Fruit fly (Drosophila melanogaster) whole organism, embryonic: ENCODE measurements around the gene Orc2.
A peak's percentile ranks its signal among the peaks of the same experiment; 100 is the strongest.

Source experiments
- Ada2b ChIP-seq: fragments of 200-800 bp; sonication (Bioruptor generic); IDR thresholded peaks from 2 replicates; pipeline ENCODE4 v1.3.6; 2022; ENCODE audit warnings: missing biosample characterization, missing genetic modification characterization
- Antp ChIP-seq: fragments of 200-800 bp; sonication (Bioruptor generic); optimal IDR thresholded peaks from 3 replicates; lab custom pipeline; 2016; ENCODE audit warnings: missing biosample characterization, missing genetic modification characterization
- Atf-2 ChIP-seq: fragments of 200-800 bp; sonication (Bioruptor generic); optimal IDR thresholded peaks from 2 replicates; lab custom pipeline; 2016; ENCODE audit warnings: missing biosample characterization, missing genetic modification characterization
- Atf3 ChIP-seq: fragments of 200-800 bp; sonication (Bioruptor generic); optimal IDR thresholded peaks from 3 replicates; lab custom pipeline; 2016; ENCODE audit warnings: missing biosample characterization, missing genetic modification characterization
- Atf6 ChIP-seq: fragments of 200-800 bp; sonication (Bioruptor generic); IDR thresholded peaks from 2 replicates; pipeline ENCODE4 v1.3.6; 2022; ENCODE audit warnings: missing biosample characterization, missing genetic modification characterization
- Awh ChIP-seq: fragments of 200-800 bp; sonication (Bioruptor generic); IDR thresholded peaks from 2 replicates; pipeline ENCODE4, ENCODE4 v1.3.6; 2022; ENCODE audit warnings: missing biosample characterization, missing genetic modification characterization
- CG17568 ChIP-seq: fragments of 200-800 bp; sonication (Bioruptor generic); optimal IDR thresholded peaks from 2 replicates; lab custom pipeline; 2018; ENCODE audit warnings: missing biosample characterization, mild to moderate bottlenecking, missing genetic modification characterization, moderate library complexity
- CG17802 ChIP-seq: fragments of 200-800 bp; sonication (Bioruptor generic); optimal IDR thresholded peaks from 2 replicates; lab custom pipeline; 2018; ENCODE audit warnings: missing biosample characterization, mild to moderate bottlenecking, missing genetic modification characterization, moderate library complexity
- CG2120 ChIP-seq: fragments of 200-800 bp; sonication (Bioruptor generic); optimal IDR thresholded peaks from 3 replicates; lab custom pipeline; 2016; ENCODE audit warnings: missing biosample characterization, missing genetic modification characterization
- CG30431 ChIP-seq: fragments of 200-800 bp; sonication (Bioruptor generic); optimal IDR thresholded peaks from 2 replicates; lab custom pipeline; 2017; ENCODE audit warnings: missing biosample characterization, missing genetic modification characterization
- CG31441 ChIP-seq: fragments of 200-800 bp; sonication (Bioruptor generic); IDR thresholded peaks from 2 replicates; pipeline ENCODE4 v1.3.6; 2022; ENCODE audit warnings: missing biosample characterization, missing genetic modification characterization
- CG3163 ChIP-seq: fragments of 200-800 bp; sonication (Bioruptor generic); optimal IDR thresholded peaks from 3 replicates; lab custom pipeline; 2016; ENCODE audit warnings: missing biosample characterization, missing genetic modification characterization
- CG33557 ChIP-seq: fragments of 200-800 bp; sonication (Bioruptor generic); optimal IDR thresholded peaks from 2 replicates; lab custom pipeline; 2019; ENCODE audit warnings: missing biosample characterization, mild to moderate bottlenecking, missing genetic modification characterization, moderate library complexity
- CG3995 ChIP-seq: fragments of 200-800 bp; sonication (Bioruptor generic); optimal IDR thresholded peaks from 3 replicates; lab custom pipeline; 2016; ENCODE audit warnings: missing biosample characterization, missing genetic modification characterization
- CG6813 ChIP-seq: fragments of 200-800 bp; sonication (Bioruptor generic); optimal IDR thresholded peaks from 2 replicates; lab custom pipeline; 2017; ENCODE audit warnings: missing biosample characterization, missing genetic modification characterization, mild to moderate bottlenecking, moderate library complexity, missing genetic modification reagents
- CG7963 ChIP-seq: fragments of 200-800 bp; sonication (Bioruptor generic); IDR thresholded peaks from 3 replicates; pipeline ENCODE4 v1.3.6; 2022; ENCODE audit warnings: missing biosample characterization, missing genetic modification characterization; ENCODE audit not compliant: partially characterized antibody
- CG8359 ChIP-seq: fragments of 200-800 bp; sonication (Bioruptor generic); optimal IDR thresholded peaks from 2 replicates; lab custom pipeline; 2017; ENCODE audit warnings: missing biosample characterization, mild to moderate bottlenecking, missing genetic modification characterization, borderline replicate concordance
- CG8924 ChIP-seq: fragments of 200-800 bp; optimal IDR thresholded peaks from 3 replicates; lab custom pipeline; 2019; ENCODE audit warnings: missing biosample characterization, mild to moderate bottlenecking, missing genetic modification characterization, moderate library complexity
- Chrac-16 ChIP-seq: fragments of 200-800 bp; sonication (Bioruptor generic); optimal IDR thresholded peaks from 3 replicates; lab custom pipeline; 2016; ENCODE audit warnings: missing biosample characterization, missing genetic modification characterization
- CoRest ChIP-seq: fragments of 200-800 bp; sonication (Bioruptor generic); optimal IDR thresholded peaks from 3 replicates; lab custom pipeline; 2018; ENCODE audit warnings: missing biosample characterization, mild to moderate bottlenecking, missing genetic modification characterization, moderate library complexity
- Dek ChIP-seq: fragments of 200-800 bp; sonication (Bioruptor generic); optimal IDR thresholded peaks from 3 replicates; lab custom pipeline; 2019; ENCODE audit warnings: missing biosample characterization, mild to moderate bottlenecking, missing genetic modification characterization, moderate library complexity
- Dfd ChIP-seq, 2 experiments: fragments of >200 bp; optimal IDR thresholded peaks; 2 replicates each; lab custom pipeline; 2017; ENCODE audit warnings: missing biosample characterization in 2 of 2, missing genetic modification characterization in 2 of 2
- Doc2 ChIP-seq: fragments of 200-800 bp; sonication (Bioruptor generic); IDR thresholded peaks from 2 replicates; pipeline ENCODE4 v1.3.6; 2022; ENCODE audit warnings: missing biosample characterization, missing genetic modification characterization
- Hr51 ChIP-seq, 2 experiments: fragments of 200-800 bp; sonication (Bioruptor generic); optimal IDR thresholded peaks; 2 replicates in 1 of 2; 3 replicates in 1 of 2; lab custom pipeline; 2016 to 2018; ENCODE audit warnings: missing biosample characterization in 2 of 2, missing genetic modification characterization in 2 of 2, mild to moderate bottlenecking in 1 of 2, moderate library complexity in 1 of 2
- Mes4 ChIP-seq: fragments of 200-800 bp; sonication (Bioruptor generic); optimal IDR thresholded peaks from 2 replicates; lab custom pipeline; 2016; ENCODE audit warnings: missing biosample characterization, missing genetic modification characterization
- Sox102F ChIP-seq: fragments of 200-800 bp; sonication (Bioruptor generic); optimal IDR thresholded peaks from 2 replicates; lab custom pipeline; 2018; ENCODE audit warnings: missing biosample characterization, mild to moderate bottlenecking, missing genetic modification characterization, moderate library complexity
- abd-A ChIP-seq: fragments of 200-800 bp; sonication (Bioruptor generic); optimal IDR thresholded peaks from 3 replicates; lab custom pipeline; 2019; ENCODE audit warnings: missing biosample characterization, mild to moderate bottlenecking, missing genetic modification characterization, moderate library complexity
- ara ChIP-seq: fragments of 200-800 bp; sonication (Bioruptor generic); IDR thresholded peaks from 2 replicates; pipeline ENCODE4 v1.3.6; 2022; ENCODE audit warnings: missing biosample characterization, missing genetic modification characterization
- bab2 ChIP-seq: fragments of 200-800 bp; sonication (Bioruptor generic); optimal IDR thresholded peaks from 2 replicates; lab custom pipeline; 2016; ENCODE audit warnings: missing biosample characterization, missing genetic modification characterization
- caup ChIP-seq: fragments of 200-800 bp; sonication (Bioruptor generic); optimal IDR thresholded peaks from 3 replicates; lab custom pipeline; 2017; ENCODE audit warnings: missing biosample characterization, mild to moderate bottlenecking, missing genetic modification characterization, moderate library complexity; ENCODE audit not compliant: severe bottlenecking
- cg ChIP-seq: fragments of 200-800 bp; sonication (Bioruptor generic); optimal IDR thresholded peaks from 3 replicates; lab custom pipeline; 2019; ENCODE audit warnings: missing biosample characterization, mild to moderate bottlenecking, missing genetic modification characterization, moderate library complexity
- dmrt99B ChIP-seq: fragments of 200-800 bp; sonication (Bioruptor generic); optimal IDR thresholded peaks from 2 replicates; lab custom pipeline; 2018; ENCODE audit warnings: missing biosample characterization, mild to moderate bottlenecking, missing genetic modification characterization, moderate library complexity
- ewg ChIP-seq: fragments of 200-800 bp; sonication (Bioruptor generic); optimal IDR thresholded peaks from 3 replicates; lab custom pipeline; 2017; ENCODE audit warnings: mild to moderate bottlenecking, missing biosample characterization, missing genetic modification reagents, missing genetic modification characterization
- exex ChIP-seq: fragments of 200-800 bp; sonication (Bioruptor generic); optimal IDR thresholded peaks from 4 replicates; lab custom pipeline; 2018; ENCODE audit warnings: missing biosample characterization, mild to moderate bottlenecking, missing genetic modification characterization, moderate library complexity
- gfzf ChIP-seq: fragments of 200-800 bp; sonication (Bioruptor generic); optimal IDR thresholded peaks from 2 replicates; lab custom pipeline; 2016; ENCODE audit warnings: missing biosample characterization, mild to moderate bottlenecking, missing genetic modification characterization, moderate library complexity
- hbn ChIP-seq: fragments of 200-800 bp; sonication (Bioruptor generic); IDR thresholded peaks from 2 replicates; pipeline ENCODE4 v1.3.6; 2022; ENCODE audit warnings: missing biosample characterization, missing genetic modification characterization; ENCODE audit not compliant: partially characterized antibody
- lilli ChIP-seq: fragments of 200-800 bp; sonication (Bioruptor generic); optimal IDR thresholded peaks from 3 replicates; lab custom pipeline; 2016; ENCODE audit warnings: missing biosample characterization, missing genetic modification characterization
- lmd ChIP-seq: fragments of 200-800 bp; sonication (Bioruptor generic); IDR thresholded peaks from 2 replicates; pipeline ENCODE4 v1.3.6; 2022; ENCODE audit warnings: missing biosample characterization, missing genetic modification characterization
- mirr ChIP-seq: fragments of 200-800 bp; sonication (Bioruptor generic); optimal IDR thresholded peaks from 3 replicates; lab custom pipeline; 2018; ENCODE audit warnings: missing biosample characterization, mild to moderate bottlenecking, missing genetic modification characterization
- nau ChIP-seq: fragments of 200-800 bp; sonication (Bioruptor generic); optimal IDR thresholded peaks from 3 replicates; lab custom pipeline; 2017; ENCODE audit warnings: missing biosample characterization, mild to moderate bottlenecking, missing genetic modification characterization, missing genetic modification reagents
- repo ChIP-seq: fragments of 200-800 bp; sonication (Bioruptor generic); optimal IDR thresholded peaks from 2 replicates; lab custom pipeline; 2016; ENCODE audit warnings: missing biosample characterization, missing genetic modification characterization
- schlank ChIP-seq: fragments of 200-800 bp; sonication (Bioruptor generic); optimal IDR thresholded peaks from 2 replicates; lab custom pipeline; 2018; ENCODE audit warnings: missing biosample characterization, mild to moderate bottlenecking, missing genetic modification characterization
- sisA ChIP-seq: fragments of 200-800 bp; sonication (Bioruptor generic); IDR thresholded peaks from 2 replicates; pipeline ENCODE4 v1.3.6; 2022; ENCODE audit warnings: missing biosample characterization, missing genetic modification characterization
- slp2 ChIP-seq: fragments of 200-800 bp; sonication (Bioruptor generic); optimal IDR thresholded peaks from 2 replicates; lab custom pipeline; 2016; ENCODE audit warnings: missing biosample characterization, missing genetic modification characterization
- ssp ChIP-seq: fragments of 200-800 bp; sonication (Bioruptor generic); IDR thresholded peaks from 2 replicates; pipeline ENCODE4 v1.3.6; 2022; ENCODE audit warnings: missing biosample characterization, missing genetic modification characterization
- stwl ChIP-seq: fragments of 200-800 bp; sonication (Bioruptor generic); optimal IDR thresholded peaks from 3 replicates; lab custom pipeline; 2018; ENCODE audit warnings: missing biosample characterization, mild to moderate bottlenecking, missing genetic modification characterization, moderate library complexity
- tin ChIP-seq: fragments of 200-800 bp; sonication (Bioruptor generic); optimal IDR thresholded peaks from 3 replicates; lab custom pipeline; 2016; ENCODE audit warnings: missing biosample characterization, missing genetic modification characterization
- vnd ChIP-seq: fragments of 200-800 bp; sonication (Bioruptor generic); IDR thresholded peaks from 3 replicates; pipeline ENCODE4 v1.3.6; 2022; ENCODE audit warnings: missing biosample characterization, missing genetic modification characterization; ENCODE audit not compliant: partially characterized antibody
- yki ChIP-seq: fragments of >200 bp; optimal IDR thresholded peaks from 3 replicates; lab custom pipeline; 2018
- zen2 ChIP-seq: fragments of 200-800 bp; sonication (Bioruptor generic); IDR thresholded peaks from 3 replicates; pipeline ENCODE4 v1.3.6; 2022; ENCODE audit warnings: missing biosample characterization, missing genetic modification characterization; ENCODE audit not compliant: partially characterized antibody
- zf30C ChIP-seq: fragments of 200-800 bp; sonication (Bioruptor generic); optimal IDR thresholded peaks from 3 replicates; lab custom pipeline; 2018; ENCODE audit warnings: missing biosample characterization, mild to moderate bottlenecking, missing genetic modification characterization

Orc2 gene

dm6 chr3R:13964513-13964975, at the start of gene Orc2 (continued):
- TF ChIP-seq Dek (tag; lab: Kevin White, UChicago) (peak; percentile 23), ewg (peak; percentile 50), Antp (GFP tag; lab: Kevin White, UChicago) (no peak), Chrac-16 (GFP tag; lab: Kevin White, UChicago) (no peak), Atf6 (GFP tag; lab: Robert Waterston, UW) (no peak), vnd (GFP tag; lab: Robert Waterston, UW) (0 out of 3 replicates have a peak, but pooled peaks have one; percentile 13), cg (no peak), Atf3 (GFP tag; lab: Kevin White, UChicago) (no peak), Dfd (GFP tag; optimal IDR thresholded peaks at IDR 0.05; lab: Kevin White, UChicago) (no peak), bab2 (GFP tag; lab: Kevin White, UChicago) (no peak), zf30C (GFP tag; lab: Kevin White, UChicago) (peak; percentile 63), CG30431 (GFP tag; lab: Kevin White, UChicago) (no peak), CG2120 (no peak), CG33557 (GFP tag; lab: Kevin White, UChicago) (no peak), lilli (GFP tag; lab: Kevin White, UChicago) (no peak), hbn (GFP tag; lab: Robert Waterston, UW) (no peak), ara (GFP tag; lab: Robert Waterston, UW) (no peak), Awh (GFP tag; lab: Robert Waterston, UW) (no peak), repo (GFP tag; lab: Kevin White, UChicago) (no peak), CoRest (tag; lab: Kevin White, UChicago) (peak; percentile 82), ssp (GFP tag; lab: Robert Waterston, UW) (peak; percentile 60), nau (no peak), lmd (GFP tag; lab: Robert Waterston, UW) (no peak), dmrt99B (tag; lab: Kevin White, UChicago) (no peak), Doc2 (GFP tag; lab: Robert Waterston, UW) (no peak), CG3163 (no peak), Hr51 (GFP tag; optimal IDR thresholded peaks at IDR 0.05; lab: Kevin White, UChicago) (no peak), mirr (no peak), Ada2b (no peak), Atf-2 (GFP tag; lab: Kevin White, UChicago) (no peak), CG17802 (tag; lab: Kevin White, UChicago) (no peak), zen2 (GFP tag; lab: Robert Waterston, UW) (no peak), schlank (tag; lab: Kevin White, UChicago) (no peak), stwl (tag; lab: Kevin White, UChicago) (peak; percentile 85), exex (no peak), CG31441 (GFP tag; lab: Robert Waterston, UW) (0 out of 2 replicates have a peak, but pooled peaks have one; percentile 30), Sox102F (GFP tag; lab: Kevin White, UChicago) (no peak), abd-A (tag; lab: Kevin White, UChicago) (no peak), CG7963 (GFP tag; lab: Robert Waterston, UW) (no peak), CG8924 (tag; lab: Kevin White, UChicago) (peak; percentile 2), Mes4 (GFP tag; lab: Kevin White, UChicago) (no peak), yki (lab: Kevin White, UChicago) (no peak), caup (GFP tag; lab: Kevin White, UChicago) (no peak), tin (GFP tag; lab: Kevin White, UChicago) (no peak), CG17568 (GFP tag; lab: Kevin White, UChicago) (no peak), CG3995 (GFP tag; lab: Kevin White, UChicago) (peak; percentile 68), slp2 (no peak), CG6813 (no peak), gfzf (GFP tag; lab: Kevin White, UChicago) (peak; percentile 53), sisA (GFP tag; lab: Robert Waterston, UW) (no peak), CG8359 (GFP tag; lab: Kevin White, UChicago) (no peak)
